Worm (Caenorhabditis elegans) whole organism, early embryonic: ENCODE measurements around the gene paqr-2.

Source experiments
- B0310.2 ChIP-seq: sonication (generic microtip); optimal IDR thresholded peaks from 2 replicates; lab custom pipeline; 2016; ENCODE audit warnings: mild to moderate bottlenecking, missing genetic modification characterization, missing compliant biosample characterization
- F13C5.2 ChIP-seq: sonication (generic microtip); optimal IDR thresholded peaks from 2 replicates; lab custom pipeline; 2017; ENCODE audit warnings: mild to moderate bottlenecking, missing genetic modification characterization, inconsistent platforms, missing compliant biosample characterization
- ama-1 ChIP-seq: fragments of 150-350 bp; optimal IDR thresholded peaks from 2 replicates; lab custom pipeline; 2014
- ets-7 ChIP-seq: sonication (generic microtip); optimal IDR thresholded peaks from 2 replicates; lab custom pipeline; 2016; ENCODE audit warnings: missing genotype, missing genetic modification characterization, missing compliant biosample characterization
- hmbx-1 ChIP-seq: sonication (generic microtip); optimal IDR thresholded peaks from 2 replicates; lab custom pipeline; 2016; ENCODE audit warnings: mild to moderate bottlenecking, missing genetic modification characterization, missing compliant biosample characterization
- hnd-1 ChIP-seq: sonication (generic microtip); optimal IDR thresholded peaks from 2 replicates; lab custom pipeline; 2016; ENCODE audit warnings: missing genetic modification characterization, missing compliant biosample characterization
- scrt-1 ChIP-seq: fragments of 200-800 bp; sonication (Bioruptor generic); IDR thresholded peaks from 2 replicates; pipeline ENCODE4 v1.3.6; 2022; ENCODE audit warnings: missing genetic modification characterization, missing compliant biosample characterization
- tbx-11 ChIP-seq: fragments of 200-800 bp; sonication (Bioruptor generic); IDR thresholded peaks from 2 replicates; pipeline ENCODE4 v1.3.6; 2022; ENCODE audit warnings: missing genetic modification characterization, missing compliant biosample characterization

DNA sequence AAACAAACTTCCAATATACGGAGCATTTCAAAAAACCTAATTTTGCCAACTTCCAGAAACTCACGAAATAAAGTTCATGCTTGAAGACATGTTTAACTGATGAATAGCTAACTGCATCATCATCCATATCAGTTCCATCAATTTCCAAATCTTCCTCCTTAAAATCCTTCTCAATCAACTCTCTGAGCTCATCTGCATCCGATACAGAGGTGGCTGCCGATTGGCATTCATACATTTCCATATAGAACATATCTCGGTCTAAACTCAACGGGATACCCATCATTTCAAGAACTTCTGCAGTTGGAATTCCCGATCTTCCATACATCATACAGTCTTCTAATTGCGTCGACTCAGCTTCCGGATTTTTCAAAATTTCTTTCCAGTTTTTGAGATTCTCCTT, 9.6 kb upstream of the paqr-2 start:
- TF ChIP-seq ama-1 (lab: Kevin White, UChicago) (no peak), hnd-1 (no peak), tbx-11 (GFP tag; lab: Robert Waterston, UW) (no peak), B0310.2 (tag; lab: Kevin White, UChicago) (no peak), scrt-1 (GFP tag; lab: Robert Waterston, UW) (no peak), ets-7 (tag; lab: Kevin White, UChicago) (no peak), F13C5.2 (no peak), hmbx-1 (tag; lab: Kevin White, UChicago) (no peak)
